Fruit fly (Drosophila melanogaster): ENCODE data around the gene CG32071.
A peak's percentile ranks its signal among the peaks of the same experiment; 100 is the strongest.

Gene CG32071

DNA sequence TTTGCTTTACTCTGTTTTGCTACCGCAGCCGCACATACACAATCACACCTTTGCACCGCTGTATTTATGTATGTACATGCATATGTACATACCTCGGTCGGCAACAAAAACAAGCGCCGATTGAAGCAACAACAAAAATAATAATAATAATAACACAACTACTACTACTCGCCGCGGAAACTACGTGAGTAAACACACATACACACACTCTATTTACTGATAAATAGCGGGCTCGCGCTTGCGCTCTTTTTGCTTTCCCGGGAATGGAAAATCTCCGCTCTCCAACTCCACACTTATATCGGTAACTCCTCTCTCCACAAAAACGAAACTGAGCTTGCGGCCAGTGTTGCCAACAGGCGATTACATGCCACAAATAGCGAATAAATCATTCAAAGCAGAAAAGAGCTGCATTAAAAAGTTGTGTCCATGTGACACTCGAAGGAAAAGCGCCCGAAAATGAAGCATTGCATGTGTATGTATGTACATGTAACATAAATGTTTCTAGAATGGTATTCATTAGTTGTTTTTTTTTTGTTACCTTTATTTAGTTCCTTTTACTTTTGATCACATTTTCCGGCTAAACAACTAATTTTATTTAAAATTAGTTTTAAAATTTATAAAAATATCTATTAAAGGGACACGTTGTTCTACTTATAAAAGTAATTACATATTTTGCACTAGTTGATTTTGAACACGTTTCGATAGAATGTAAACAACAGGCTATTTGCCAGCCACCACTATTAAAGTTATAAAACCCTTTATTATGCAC lies 15.1 kb upstream of the CG32071 start (continued):
- peak; percentile 57; the same call in 1 of the 3 replicates for TF ChIP-seq Optix (GFP tag; IDR thresholded peaks at IDR 0.05)
- peak; percentile 65; the same call in 1 of the 3 replicates for TF ChIP-seq otp (GFP tag; IDR thresholded peaks at IDR 0.05)
- TF ChIP-seq CG10654 (GFP tag; optimal IDR thresholded peaks at IDR 0.05): peak; percentile 8
- TF ChIP-seq zfh1 (GFP tag; IDR thresholded peaks at IDR 0.05): peak; percentile 77
- peak; percentile 24; the same call in 1 of the 2 replicates for TF ChIP-seq CG10366 (GFP tag; IDR thresholded peaks at IDR 0.05)
- peak; percentile 66 for TF ChIP-seq gcm (GFP tag; optimal IDR thresholded peaks at IDR 0.05)
- no peak for TF ChIP-seq CG9437 (GFP tag; optimal IDR thresholded peaks at IDR 0.05)
- TF ChIP-seq CG15696 (tag; optimal IDR thresholded peaks at IDR 0.05): peak; percentile 88
- peak in 1 of 2 experiments; percentile 78 for TF ChIP-seq insv (GFP tag; optimal IDR thresholded peaks at IDR 0.05)
- peak; percentile 53; the same call in 1 of the 2 replicates for TF ChIP-seq Drgx (GFP tag; IDR thresholded peaks at IDR 0.05)
- no peak for TF ChIP-seq nerfin-2 (GFP tag; IDR thresholded peaks at IDR 0.05; ENCODE audit: partially characterized antibody)
- peak; percentile 76 for TF ChIP-seq ara (GFP tag; IDR thresholded peaks at IDR 0.05)
- TF ChIP-seq ato (GFP tag; IDR thresholded peaks at IDR 0.05; ENCODE audit: partially characterized antibody): no peak
- no peak for TF ChIP-seq klu (GFP tag; IDR thresholded peaks at IDR 0.05)
- peak; percentile 64 for TF ChIP-seq p53 (GFP tag; optimal IDR thresholded peaks at IDR 0.05)
- TF ChIP-seq Usf (GFP tag; optimal IDR thresholded peaks at IDR 0.05): no peak
- TF ChIP-seq ro (GFP tag; IDR thresholded peaks at IDR 0.05): no peak
- TF ChIP-seq vnd (GFP tag; IDR thresholded peaks at IDR 0.05; ENCODE audit: partially characterized antibody): no peak
- TF ChIP-seq ATbp (GFP tag; optimal IDR thresholded peaks at IDR 0.05): peak; percentile 94
- TF ChIP-seq fd3F (GFP tag; optimal IDR thresholded peaks at IDR 0.05): peak; percentile 61
- TF ChIP-seq CG17359 (tag; optimal IDR thresholded peaks at IDR 0.05): peak; percentile 73
- TF ChIP-seq Antp (GFP tag; optimal IDR thresholded peaks at IDR 0.05): peak; percentile 35
- TF ChIP-seq CG17802 (tag; optimal IDR thresholded peaks at IDR 0.05): no peak
- peak; percentile 79 for TF ChIP-seq CG6765 (GFP tag; optimal IDR thresholded peaks at IDR 0.05)
- TF ChIP-seq CG6689 (GFP tag; IDR thresholded peaks at IDR 0.05): peak; percentile 61
- peak; percentile 72; the same call in 1 of the 3 replicates for TF ChIP-seq CG6175 (GFP tag; IDR thresholded peaks at IDR 0.05)
- TF ChIP-seq twi (tag; optimal IDR thresholded peaks at IDR 0.05): peak; percentile 54
- peak; percentile 72 for TF ChIP-seq Sox100B (GFP tag; optimal IDR thresholded peaks at IDR 0.05)
- peak; percentile 43 for TF ChIP-seq row (GFP tag; IDR thresholded peaks at IDR 0.05)
- TF ChIP-seq phol (tag; optimal IDR thresholded peaks at IDR 0.05): peak; percentile 25
- TF ChIP-seq BtbVII (GFP tag; optimal IDR thresholded peaks at IDR 0.05): peak; percentile 73
- no peak for TF ChIP-seq sc (optimal IDR thresholded peaks at IDR 0.05)
- TF ChIP-seq sc (GFP tag; optimal IDR thresholded peaks at IDR 0.05): peak; percentile 73
- no peak for TF ChIP-seq Abd-B (GFP tag; optimal IDR thresholded peaks at IDR 0.05)
- TF ChIP-seq da (GFP tag; optimal IDR thresholded peaks at IDR 0.05): peak; percentile 6
- no peak for TF ChIP-seq CG15073 (GFP tag; optimal IDR thresholded peaks at IDR 0.05)
- TF ChIP-seq CG12155 (GFP tag; optimal IDR thresholded peaks at IDR 0.05): peak; percentile 61
- peak; percentile 16 for TF ChIP-seq nmo (GFP tag; optimal IDR thresholded peaks at IDR 0.05)
- TF ChIP-seq vfl (GFP tag; optimal IDR thresholded peaks at IDR 0.05): peak; percentile 24
- peak; percentile 57; the same call in 1 of the 3 replicates for TF ChIP-seq CG11695 (GFP tag; IDR thresholded peaks at IDR 0.05)
- TF ChIP-seq Dbx (GFP tag; IDR thresholded peaks at IDR 0.05): peak; percentile 84; the same call in 2 of the 3 replicates
- peak; percentile 81 for TF ChIP-seq Atf6 (GFP tag; IDR thresholded peaks at IDR 0.05)
- TF ChIP-seq CG9609 (GFP tag; optimal IDR thresholded peaks at IDR 0.05): peak; percentile 16
- TF ChIP-seq Rfx (GFP tag; IDR thresholded peaks at IDR 0.05): peak; percentile 65; the same call in 1 of the 2 replicates
- peak; percentile 69 for TF ChIP-seq CG10147 (GFP tag; optimal IDR thresholded peaks at IDR 0.05)
- TF ChIP-seq cad (GFP tag; optimal IDR thresholded peaks at IDR 0.05): no peak
- peak; percentile 60 for TF ChIP-seq Dad (GFP tag; optimal IDR thresholded peaks at IDR 0.05)
- peak; percentile 77 for TF ChIP-seq CG9727 (GFP tag; optimal IDR thresholded peaks at IDR 0.05)
- TF ChIP-seq CG12236 (GFP tag; optimal IDR thresholded peaks at IDR 0.05): peak; percentile 83
- no peak for TF ChIP-seq aop (GFP tag; IDR thresholded peaks at IDR 0.05)

Measured in whole organism, embryonic.